Worm (Caenorhabditis elegans) whole organism, mixed stage, embryonic: Measurements from ENCODE around the gene T04B8.1.

Experiments
- M03D4.4 ChIP-seq: sonication (generic microtip); optimal IDR thresholded peaks from 2 replicates; lab custom pipeline; 2017; ENCODE audit warnings: mild to moderate bottlenecking, missing genetic modification characterization, missing compliant biosample characterization
- nhr-28 ChIP-seq: fragments of 150-350 bp; optimal IDR thresholded peaks from 2 replicates; lab custom pipeline; 2014; ENCODE audit warnings: missing biosample characterization, missing genetic modification characterization
- pha-4 ChIP-seq: fragments of 150-350 bp; optimal IDR thresholded peaks from 2 replicates; lab custom pipeline; 2018; ENCODE audit warnings: missing biosample characterization, missing genetic modification reagents, missing genetic modification characterization
- unc-62 ChIP-seq: fragments of 150-350 bp; optimal IDR thresholded peaks from 2 replicates; lab custom pipeline; 2014; ENCODE audit warnings: missing biosample characterization, missing genetic modification reagents, missing genetic modification characterization

- TF ChIP-seq M03D4.4 (tag; lab: Kevin White, UChicago), result no peak
- TF ChIP-seq pha-4 (tag; lab: Kevin White, UChicago), result no peak
- TF ChIP-seq unc-62 (GFP tag; lab: Kevin White, UChicago), result no peak
- no peak for TF ChIP-seq nhr-28 (tag; lab: Kevin White, UChicago)
Observed at ce11 chrII:650321-651005, 16.4 kb downstream of the T04B8.1 start, which contains the start of the genes K07E8.7 and frpr-14.
